Fruit fly (Drosophila melanogaster) whole organism, embryonic: ENCODE results near the gene net.

ENCODE experiments used
- BtbVII ChIP-seq: fragments of 200-800 bp; sonication (Bioruptor generic); optimal IDR thresholded peaks from 3 replicates; lab custom pipeline; 2017; ENCODE audit warnings: missing biosample characterization, mild to moderate bottlenecking, missing genetic modification characterization
- CG1024 ChIP-seq: fragments of 200-800 bp; sonication (Bioruptor generic); IDR thresholded peaks from 2 replicates; pipeline ENCODE4 v1.3.6; 2022; ENCODE audit warnings: missing biosample characterization, missing genetic modification characterization
- CG13287 ChIP-seq: fragments of 200-800 bp; sonication (Bioruptor generic); IDR thresholded peaks from 2 replicates; pipeline ENCODE4 v1.3.6; 2022; ENCODE audit warnings: missing biosample characterization, missing genetic modification characterization; ENCODE audit not compliant: partially characterized antibody
- CG13624 ChIP-seq: fragments of 200-800 bp; sonication (Bioruptor generic); optimal IDR thresholded peaks from 2 replicates; lab custom pipeline; 2016; ENCODE audit warnings: missing biosample characterization, missing genetic modification characterization
- CG13894 ChIP-seq: fragments of 200-800 bp; sonication (Bioruptor generic); optimal IDR thresholded peaks from 3 replicates; lab custom pipeline; 2018; ENCODE audit warnings: missing biosample characterization, mild to moderate bottlenecking, missing genetic modification characterization, moderate library complexity
- CG14710 ChIP-seq: fragments of 200-800 bp; sonication (Bioruptor generic); optimal IDR thresholded peaks from 3 replicates; lab custom pipeline; 2019; ENCODE audit warnings: missing biosample characterization, mild to moderate bottlenecking, missing genetic modification characterization, moderate library complexity
- CG15269 ChIP-seq: fragments of 200-800 bp; sonication (Bioruptor generic); optimal IDR thresholded peaks from 2 replicates; lab custom pipeline; 2018; ENCODE audit warnings: missing biosample characterization, mild to moderate bottlenecking, missing genetic modification characterization, moderate library complexity
- CG15479 ChIP-seq: fragments of 200-800 bp; sonication (Bioruptor generic); optimal IDR thresholded peaks from 3 replicates; lab custom pipeline; 2019; ENCODE audit warnings: missing biosample characterization, mild to moderate bottlenecking, missing genetic modification characterization, moderate library complexity
- CG15514 ChIP-seq: fragments of 200-800 bp; sonication (Bioruptor generic); optimal IDR thresholded peaks from 3 replicates; lab custom pipeline; 2017; ENCODE audit warnings: missing biosample characterization, missing genetic modification characterization, mild to moderate bottlenecking, moderate library complexity, missing genetic modification reagents
- CG16813 ChIP-seq: fragments of 200-800 bp; sonication (Bioruptor generic); IDR thresholded peaks from 3 replicates; pipeline ENCODE4 v1.3.6; 2022; ENCODE audit warnings: missing biosample characterization, missing genetic modification characterization; ENCODE audit not compliant: partially characterized antibody
- CG17829 ChIP-seq: fragments of 200-800 bp; optimal IDR thresholded peaks from 2 replicates; lab custom pipeline; 2019; ENCODE audit warnings: missing biosample characterization, mild to moderate bottlenecking, missing genetic modification characterization, moderate library complexity
- CG2120 ChIP-seq: fragments of 200-800 bp; sonication (Bioruptor generic); optimal IDR thresholded peaks from 3 replicates; lab custom pipeline; 2016; ENCODE audit warnings: missing biosample characterization, missing genetic modification characterization
- CG34376 ChIP-seq: fragments of 200-800 bp; sonication (Bioruptor generic); optimal IDR thresholded peaks from 2 replicates; lab custom pipeline; 2018; ENCODE audit warnings: missing biosample characterization, mild to moderate bottlenecking, missing genetic modification characterization
- CG4730 ChIP-seq: fragments of 200-800 bp; sonication (Bioruptor generic); IDR thresholded peaks from 2 replicates; pipeline ENCODE4 v1.3.6; 2022; ENCODE audit warnings: missing biosample characterization, missing genetic modification characterization
- CG6683 ChIP-seq: fragments of 200-800 bp; sonication (Bioruptor generic); optimal IDR thresholded peaks from 2 replicates; lab custom pipeline; 2017; ENCODE audit warnings: missing biosample characterization, mild to moderate bottlenecking, missing genetic modification characterization, missing genetic modification reagents
- CG6854 ChIP-seq: fragments of 200-800 bp; sonication (Bioruptor generic); optimal IDR thresholded peaks from 3 replicates; lab custom pipeline; 2017; ENCODE audit warnings: missing biosample characterization, mild to moderate bottlenecking, missing genetic modification characterization
- CG9437 ChIP-seq: fragments of 200-800 bp; sonication (Bioruptor generic); optimal IDR thresholded peaks from 2 replicates; lab custom pipeline; 2018; ENCODE audit warnings: missing biosample characterization, mild to moderate bottlenecking, missing genetic modification characterization
- D ChIP-seq, 2 experiments: fragments of 200-800 bp in 1 of 2; fragments of >200 bp in 1 of 2; sonication (Bioruptor generic) in 1 of 2; optimal IDR thresholded peaks; 2 replicates in 1 of 2; 3 replicates in 1 of 2; lab custom pipeline; 2017; ENCODE audit warnings: mild to moderate bottlenecking in 1 of 2, missing biosample characterization in 1 of 2, missing genetic modification characterization in 1 of 2, missing genetic modification reagents in 1 of 2
- Dek ChIP-seq: fragments of 200-800 bp; sonication (Bioruptor generic); optimal IDR thresholded peaks from 3 replicates; lab custom pipeline; 2019; ENCODE audit warnings: missing biosample characterization, mild to moderate bottlenecking, missing genetic modification characterization, moderate library complexity
- ERR ChIP-seq: fragments of 200-800 bp; sonication (Bioruptor generic); optimal IDR thresholded peaks from 2 replicates; lab custom pipeline; 2016; ENCODE audit warnings: missing biosample characterization, missing genetic modification characterization
- HHEX ChIP-seq: fragments of 200-800 bp; sonication (Bioruptor generic); optimal IDR thresholded peaks from 3 replicates; lab custom pipeline; 2017; ENCODE audit warnings: missing biosample characterization, mild to moderate bottlenecking, missing genetic modification characterization, missing genetic modification reagents
- Hr51 ChIP-seq, 2 experiments: fragments of 200-800 bp; sonication (Bioruptor generic); optimal IDR thresholded peaks; 2 replicates in 1 of 2; 3 replicates in 1 of 2; lab custom pipeline; 2016 to 2018; ENCODE audit warnings: missing biosample characterization in 2 of 2, missing genetic modification characterization in 2 of 2, mild to moderate bottlenecking in 1 of 2, moderate library complexity in 1 of 2
- Lim3 ChIP-seq: fragments of 200-800 bp; sonication (Bioruptor generic); IDR thresholded peaks from 2 replicates; pipeline ENCODE4 v1.3.6; 2022; ENCODE audit warnings: missing biosample characterization, missing genetic modification characterization
- MTF-1 ChIP-seq: fragments of 200-800 bp; sonication (Bioruptor generic); optimal IDR thresholded peaks from 2 replicates; lab custom pipeline; 2018; ENCODE audit warnings: missing biosample characterization, mild to moderate bottlenecking, missing genetic modification characterization, borderline replicate concordance
- Max ChIP-seq: fragments of 200-800 bp; sonication (Bioruptor generic); optimal IDR thresholded peaks from 2 replicates; lab custom pipeline; 2016; ENCODE audit warnings: missing biosample characterization, mild to moderate bottlenecking, missing genetic modification characterization
- NfI ChIP-seq: fragments of 200-800 bp; sonication (Bioruptor generic); optimal IDR thresholded peaks from 3 replicates; lab custom pipeline; 2018; ENCODE audit warnings: missing biosample characterization, mild to moderate bottlenecking, missing genetic modification characterization, moderate library complexity
- TFAM ChIP-seq: fragments of 200-800 bp; sonication (Bioruptor generic); optimal IDR thresholded peaks from 2 replicates; lab custom pipeline; 2017; ENCODE audit warnings: missing biosample characterization, missing genetic modification characterization, inconsistent platforms
- Vsx1 ChIP-seq: fragments of 200-800 bp; sonication (Bioruptor generic); optimal IDR thresholded peaks from 2 replicates; lab custom pipeline; 2017; ENCODE audit warnings: missing biosample characterization, mild to moderate bottlenecking, missing genetic modification characterization, missing genetic modification reagents
- Xbp1 ChIP-seq: fragments of 200-800 bp; sonication (Bioruptor generic); optimal IDR thresholded peaks from 3 replicates; lab custom pipeline; 2016; ENCODE audit warnings: missing biosample characterization, mild to moderate bottlenecking, missing genetic modification characterization
- YL-1 ChIP-seq: fragments of 200-800 bp; sonication (Bioruptor generic); optimal IDR thresholded peaks from 3 replicates; lab custom pipeline; 2017; ENCODE audit warnings: missing biosample characterization, mild to moderate bottlenecking, missing genetic modification characterization
- crp ChIP-seq, 2 experiments: fragments of 200-800 bp; sonication (Bioruptor generic); optimal IDR thresholded peaks; 2 replicates in 1 of 2; 3 replicates in 1 of 2; lab custom pipeline; 2017; ENCODE audit warnings: missing biosample characterization in 2 of 2, missing genetic modification characterization in 2 of 2, mild to moderate bottlenecking in 1 of 2, moderate library complexity in 1 of 2
- dan ChIP-seq: fragments of 200-800 bp; sonication (Bioruptor generic); IDR thresholded peaks from 2 replicates; pipeline ENCODE4 v1.3.6; 2022; ENCODE audit warnings: missing biosample characterization, missing genetic modification characterization
- dimm ChIP-seq: fragments of 200-800 bp; sonication (Bioruptor generic); IDR thresholded peaks from 2 replicates; pipeline ENCODE4 v1.3.6; 2022; ENCODE audit warnings: missing biosample characterization, missing genetic modification characterization
- dpn ChIP-seq, 2 experiments: fragments of 200-800 bp; sonication (Bioruptor generic); optimal IDR thresholded peaks; 3 replicates each; lab custom pipeline; 2016; ENCODE audit warnings: missing biosample characterization in 2 of 2, missing genetic modification characterization in 2 of 2
- exex ChIP-seq: fragments of 200-800 bp; sonication (Bioruptor generic); optimal IDR thresholded peaks from 4 replicates; lab custom pipeline; 2018; ENCODE audit warnings: missing biosample characterization, mild to moderate bottlenecking, missing genetic modification characterization, moderate library complexity
- gt ChIP-seq: fragments of 200-800 bp; sonication (Bioruptor generic); IDR thresholded peaks from 2 replicates; pipeline ENCODE4 v1.3.6; 2022; ENCODE audit warnings: missing biosample characterization, missing genetic modification characterization
- hb ChIP-seq: fragments of 200-800 bp; sonication (Bioruptor generic); IDR thresholded peaks from 3 replicates; pipeline ENCODE4 v1.3.6; 2022; ENCODE audit warnings: missing biosample characterization, missing genetic modification characterization; ENCODE audit not compliant: partially characterized antibody
- org-1 ChIP-seq: fragments of 200-800 bp; sonication (Bioruptor generic); optimal IDR thresholded peaks from 2 replicates; lab custom pipeline; 2017; ENCODE audit warnings: missing biosample characterization, missing genetic modification characterization
- sc ChIP-seq, 3 experiments: fragments of >200 bp in 2 of 3; fragments of 200-800 bp in 1 of 3; sonication (Bioruptor generic) in 1 of 3; optimal IDR thresholded peaks; 2 replicates in 2 of 3; 3 replicates in 1 of 3; lab custom pipeline; 2017; ENCODE audit warnings: mild to moderate bottlenecking in 1 of 3, missing biosample characterization in 1 of 3, missing genetic modification characterization in 1 of 3, missing genetic modification reagents in 1 of 3
- seq ChIP-seq: fragments of 200-800 bp; sonication (Bioruptor generic); IDR thresholded peaks from 2 replicates; pipeline ENCODE4 v1.3.6; 2022; ENCODE audit warnings: missing biosample characterization, missing genetic modification characterization
- sqz ChIP-seq: fragments of 200-800 bp; sonication (Bioruptor generic); optimal IDR thresholded peaks from 3 replicates; lab custom pipeline; 2018; ENCODE audit warnings: missing biosample characterization, mild to moderate bottlenecking, missing genetic modification characterization
- ssp ChIP-seq: fragments of 200-800 bp; sonication (Bioruptor generic); IDR thresholded peaks from 2 replicates; pipeline ENCODE4 v1.3.6; 2022; ENCODE audit warnings: missing biosample characterization, missing genetic modification characterization
- stc ChIP-seq: fragments of 200-800 bp; sonication (Bioruptor generic); IDR thresholded peaks from 2 replicates; pipeline ENCODE4 v1.3.6; 2022; ENCODE audit warnings: missing biosample characterization, missing genetic modification characterization
- wek ChIP-seq: fragments of 200-800 bp; sonication (Bioruptor generic); optimal IDR thresholded peaks from 3 replicates; lab custom pipeline; 2018; ENCODE audit warnings: missing biosample characterization, mild to moderate bottlenecking, missing genetic modification characterization, moderate library complexity
- yki ChIP-seq: fragments of >200 bp; optimal IDR thresholded peaks from 3 replicates; lab custom pipeline; 2018

The net gene

dm6 chr2L:109098-109799 is 22.1 kb upstream of the net start (continued):
- TF ChIP-seq CG2120 = peak; percentile 19
- peak; percentile 41 for TF ChIP-seq CG9437
- peak; percentile 61 for TF ChIP-seq Max
- peak; percentile 10 for TF ChIP-seq YL-1 (GFP tag; lab: Kevin White, UChicago)
- peak; percentile 58 for TF ChIP-seq Vsx1
- TF ChIP-seq CG13287 = peak; percentile 33; the same call in 1 of the 2 replicates
- peak; percentile 15 for TF ChIP-seq Dek
- TF ChIP-seq Hr51 (GFP tag; optimal IDR thresholded peaks at IDR 0.05; lab: Kevin White, UChicago) = no peak
- TF ChIP-seq BtbVII (GFP tag; lab: Kevin White, UChicago) = peak; percentile 38
- no peak for TF ChIP-seq yki (lab: Kevin White, UChicago)
- TF ChIP-seq CG13624 = peak; percentile 34

- no peak for TF ChIP-seq CG15479 (GFP tag; lab: Kevin White, UChicago)
- TF ChIP-seq CG14710 (tag; lab: Kevin White, UChicago) = peak; percentile 16
- TF ChIP-seq ssp (GFP tag; lab: Robert Waterston, UW) = no peak
- peak; percentile 99 for TF ChIP-seq CG15514 (GFP tag; lab: Kevin White, UChicago)
- TF ChIP-seq CG13894 (tag; lab: Kevin White, UChicago) = peak; percentile 80
- no peak for TF ChIP-seq dimm
- no peak for TF ChIP-seq gt (GFP tag; lab: Robert Waterston, UW)
- no peak for TF ChIP-seq CG4730 (GFP tag; lab: Robert Waterston, UW)
- TF ChIP-seq CG6854 = peak; percentile 64
- TF ChIP-seq hb (GFP tag; lab: Robert Waterston, UW) = no peak
- no peak for TF ChIP-seq CG16813 (GFP tag; lab: Robert Waterston, UW)
- no peak for TF ChIP-seq CG1024 (GFP tag; lab: Robert Waterston, UW)
- no peak for TF ChIP-seq dan (GFP tag; lab: Robert Waterston, UW)
- TF ChIP-seq stc (GFP tag; lab: Robert Waterston, UW) = no peak
- TF ChIP-seq sc (optimal IDR thresholded peaks at IDR 0.05; lab: Kevin White, UChicago) = no peak
- TF ChIP-seq sc (GFP tag; optimal IDR thresholded peaks at IDR 0.05; lab: Kevin White, UChicago) = no peak
- no peak for TF ChIP-seq sqz (GFP tag; lab: Kevin White, UChicago)
- no peak for TF ChIP-seq ERR (GFP tag; lab: Kevin White, UChicago)
- no peak for TF ChIP-seq CG2120
- no peak for TF ChIP-seq wek (GFP tag; lab: Kevin White, UChicago)
- peak; percentile 7 for TF ChIP-seq CG17829 (tag; lab: Kevin White, UChicago)
- TF ChIP-seq MTF-1 = peak; percentile 14
- TF ChIP-seq D (optimal IDR thresholded peaks at IDR 0.05; lab: Kevin White, UChicago) = no peak
- no peak for TF ChIP-seq D (GFP tag; optimal IDR thresholded peaks at IDR 0.05; lab: Kevin White, UChicago)
- no peak for TF ChIP-seq dpn (GFP tag; optimal IDR thresholded peaks at IDR 0.05; lab: Kevin White, UChicago)
- TF ChIP-seq TFAM (GFP tag; lab: Kevin White, UChicago) = no peak
- no peak for TF ChIP-seq Xbp1 (GFP tag; lab: Kevin White, UChicago)
- TF ChIP-seq exex (tag; lab: Kevin White, UChicago) = peak; percentile 47
- TF ChIP-seq seq = no peak
- no peak for TF ChIP-seq org-1 (GFP tag; lab: Kevin White, UChicago)
- TF ChIP-seq CG34376 (GFP tag; lab: Kevin White, UChicago) = peak; percentile 89
- no peak for TF ChIP-seq Lim3
- TF ChIP-seq NfI = peak; percentile 2
- peak; percentile 8 for TF ChIP-seq HHEX (GFP tag; lab: Kevin White, UChicago)
- TF ChIP-seq crp (GFP tag; optimal IDR thresholded peaks at IDR 0.05; lab: Kevin White, UChicago) = peak; percentile 48 to 92
- TF ChIP-seq CG6683 = no peak
- TF ChIP-seq CG15269 (tag; lab: Kevin White, UChicago) = no peak
These were observed 20.6 kb upstream of the net start for dm6 chr2L:107476-108436.
